Fruit fly (Drosophila melanogaster): ENCODE data around the gene Appl.

DNA sequence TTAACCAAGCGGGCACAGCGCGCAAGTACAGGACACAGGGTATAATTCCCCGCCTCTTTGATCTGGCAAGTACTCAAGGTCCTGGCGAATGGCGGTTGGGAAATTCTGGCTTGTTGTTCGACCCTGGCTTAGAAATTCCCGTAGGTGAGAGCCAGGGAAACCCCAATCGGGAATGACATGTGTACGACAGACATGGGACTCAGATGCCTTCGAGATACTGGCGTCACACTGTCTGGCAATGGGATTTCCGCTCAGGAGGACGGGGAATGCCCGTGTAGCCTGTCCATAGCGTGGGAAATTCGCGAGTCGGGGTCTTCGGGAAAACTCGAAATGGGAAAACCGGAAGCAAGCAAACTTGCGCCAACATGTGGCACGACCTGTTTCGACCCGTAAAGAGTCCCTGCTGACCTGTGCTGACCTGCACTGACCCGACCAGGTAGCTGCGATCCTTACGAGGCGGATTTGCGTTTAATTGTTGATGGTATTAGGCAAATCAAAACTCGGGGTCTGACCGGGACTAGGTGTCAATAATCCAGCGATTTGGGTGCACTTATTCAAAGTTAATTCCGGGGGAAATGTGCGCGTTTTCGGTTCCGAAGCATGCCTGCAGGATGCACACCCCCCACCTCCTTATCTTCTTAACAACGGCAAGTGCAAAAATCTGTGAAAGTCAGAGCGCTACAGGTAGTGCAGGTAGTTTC lies 62.4 kb downstream of the Appl start:
- TF ChIP-seq ttk (optimal IDR thresholded peaks at IDR 0.05), result no peak
- no peak for TF ChIP-seq Sin3A (optimal IDR thresholded peaks at IDR 0.05)
- TF ChIP-seq insv (optimal IDR thresholded peaks at IDR 0.05), result no peak
- TF ChIP-seq h (optimal IDR thresholded peaks at IDR 0.05), result no peak
